Fruit fly (Drosophila melanogaster): ENCODE results near the gene IFT57.

The IFT57 gene

dm6 chr2L:3534227-3534842, 3.7 kb downstream of the IFT57 start (continued):
- TF ChIP-seq Deaf1 (tag; optimal IDR thresholded peaks at IDR 0.05) (peak; percentile 97), HLHmδ (GFP tag; optimal IDR thresholded peaks at IDR 0.05) (no peak), Trl (optimal IDR thresholded peaks at IDR 0.05) (peak; percentile 66 to 67), Trl (GFP tag; optimal IDR thresholded peaks at IDR 0.05) (peak; percentile 1), HmgD (GFP tag; optimal IDR thresholded peaks at IDR 0.05) (no peak), CG15011 (GFP tag; optimal IDR thresholded peaks at IDR 0.05) (no peak), Dek (tag; optimal IDR thresholded peaks at IDR 0.05) (peak; percentile 20), tll (GFP tag; optimal IDR thresholded peaks at IDR 0.05) (no peak), CG5953 (GFP tag; IDR thresholded peaks at IDR 0.05) (no peak), twi (tag; optimal IDR thresholded peaks at IDR 0.05) (no peak), zen (tag; optimal IDR thresholded peaks at IDR 0.05) (peak; percentile 10), so (GFP tag; IDR thresholded peaks at IDR 0.05) (no peak; the same call in 2 of the 3 replicates), sob (GFP tag; IDR thresholded peaks at IDR 0.05) (peak; percentile 77), Pdp1 (GFP tag; optimal IDR thresholded peaks at IDR 0.05) (peak; percentile 44 to 51), kni (GFP tag; optimal IDR thresholded peaks at IDR 0.05) (no peak), Dll (GFP tag; IDR thresholded peaks at IDR 0.05; ENCODE audit: partially characterized antibody) (no peak), lmd (GFP tag; IDR thresholded peaks at IDR 0.05) (peak; percentile 66), pros (GFP tag; optimal IDR thresholded peaks at IDR 0.05) (no peak), B-H1 (GFP tag; IDR thresholded peaks at IDR 0.05) (no peak; the same call in 2 of the 3 replicates), CG6765 (GFP tag; optimal IDR thresholded peaks at IDR 0.05) (no peak), luna (GFP tag; optimal IDR thresholded peaks at IDR 0.05) (peak; percentile 27), CG15601 (tag; optimal IDR thresholded peaks at IDR 0.05) (no peak), CG9797 (GFP tag; optimal IDR thresholded peaks at IDR 0.05) (no peak), bigmax (GFP tag; optimal IDR thresholded peaks at IDR 0.05) (no peak), CG3847 (GFP tag; IDR thresholded peaks at IDR 0.05) (peak; percentile 35; the same call in 1 of the 2 replicates), run (tag; optimal IDR thresholded peaks at IDR 0.05) (no peak), Nf-YA (GFP tag; IDR thresholded peaks at IDR 0.05) (no peak), tin (GFP tag; optimal IDR thresholded peaks at IDR 0.05) (peak; percentile 56), CG34422 (GFP tag; IDR thresholded peaks at IDR 0.05) (peak; percentile 54; the same call in 1 of the 3 replicates), CG9609 (GFP tag; optimal IDR thresholded peaks at IDR 0.05) (peak; percentile 14), CG10462 (GFP tag; optimal IDR thresholded peaks at IDR 0.05) (peak; percentile 11), CG2712 (tag; optimal IDR thresholded peaks at IDR 0.05) (peak; percentile 72), Hr78 (GFP tag; optimal IDR thresholded peaks at IDR 0.05) (no peak), stc (GFP tag; IDR thresholded peaks at IDR 0.05) (peak; percentile 48; the same call in 1 of the 2 replicates), CG16863 (GFP tag; optimal IDR thresholded peaks at IDR 0.05) (peak; percentile 15), HmgZ (tag; optimal IDR thresholded peaks at IDR 0.05) (no peak), CG17361 (GFP tag; IDR thresholded peaks at IDR 0.05) (peak; percentile 61), Camta (GFP tag; optimal IDR thresholded peaks at IDR 0.05) (peak; percentile 49), CG7556 (GFP tag; optimal IDR thresholded peaks at IDR 0.05) (peak; percentile 9), wor (GFP tag; IDR thresholded peaks at IDR 0.05) (0 out of 2 replicates have a peak, but pooled peaks have one; percentile 26), tio (GFP tag; optimal IDR thresholded peaks at IDR 0.05) (peak; percentile 36), bsh (GFP tag; optimal IDR thresholded peaks at IDR 0.05) (peak; percentile 72 to 74), CG6854 (GFP tag; optimal IDR thresholded peaks at IDR 0.05) (no peak), Dbx (GFP tag; IDR thresholded peaks at IDR 0.05) (0 out of 3 replicates have a peak, but pooled peaks have one; percentile 34), schlank (tag; optimal IDR thresholded peaks at IDR 0.05) (no peak), p53 (GFP tag; optimal IDR thresholded peaks at IDR 0.05) (no peak), CG7372 (GFP tag; IDR thresholded peaks at IDR 0.05) (no peak), HLH4C (GFP tag; IDR thresholded peaks at IDR 0.05; ENCODE audit: partially characterized antibody) (no peak), org-1 (GFP tag; optimal IDR thresholded peaks at IDR 0.05) (no peak), da (GFP tag; optimal IDR thresholded peaks at IDR 0.05) (no peak)
